Fruit fly (Drosophila melanogaster) whole organism, embryonic: ENCODE data around the gene CG5639.

Experiments
- Adf1 ChIP-seq: fragments of 200-800 bp; sonication (Bioruptor generic); IDR thresholded peaks from 2 replicates; pipeline ENCODE4 v1.3.6; 2022; ENCODE audit warnings: missing biosample characterization, missing genetic modification characterization
- CG11695 ChIP-seq: fragments of 200-800 bp; sonication (Bioruptor generic); IDR thresholded peaks from 3 replicates; pipeline ENCODE4 v1.3.6; 2022; ENCODE audit warnings: missing biosample characterization, missing genetic modification characterization
- CG12155 ChIP-seq: fragments of 200-800 bp; sonication (Bioruptor generic); optimal IDR thresholded peaks from 3 replicates; lab custom pipeline; 2016; ENCODE audit warnings: missing biosample characterization, missing genetic modification characterization
- CG12659 ChIP-seq: fragments of 200-800 bp; sonication (Bioruptor generic); optimal IDR thresholded peaks from 3 replicates; lab custom pipeline; 2017; ENCODE audit warnings: mild to moderate bottlenecking, missing biosample characterization, missing genetic modification reagents, missing genetic modification characterization
- CG14014 ChIP-seq: fragments of 200-800 bp; sonication (Bioruptor generic); IDR thresholded peaks from 2 replicates; pipeline ENCODE4 v1.3.6; 2022; ENCODE audit warnings: missing biosample characterization, missing genetic modification characterization
- CG1529 ChIP-seq: fragments of 200-800 bp; sonication (Bioruptor generic); optimal IDR thresholded peaks from 3 replicates; lab custom pipeline; 2018; ENCODE audit warnings: missing biosample characterization, missing genetic modification characterization
- CG18262 ChIP-seq: fragments of 200-800 bp; optimal IDR thresholded peaks from 3 replicates; lab custom pipeline; 2019; ENCODE audit warnings: missing biosample characterization, mild to moderate bottlenecking, missing genetic modification characterization, moderate library complexity
- CG2116 ChIP-seq: fragments of 200-800 bp; sonication (Bioruptor generic); optimal IDR thresholded peaks from 3 replicates; lab custom pipeline; 2018; ENCODE audit warnings: missing biosample characterization, mild to moderate bottlenecking, missing genetic modification characterization
- CG2120 ChIP-seq: fragments of 200-800 bp; sonication (Bioruptor generic); optimal IDR thresholded peaks from 3 replicates; lab custom pipeline; 2016; ENCODE audit warnings: missing biosample characterization, missing genetic modification characterization
- CG2129 ChIP-seq: fragments of 200-800 bp; sonication (Bioruptor generic); IDR thresholded peaks from 2 replicates; pipeline ENCODE4 v1.3.6; 2022; ENCODE audit warnings: missing biosample characterization, missing genetic modification characterization; ENCODE audit not compliant: partially characterized antibody
- CG2678 ChIP-seq: fragments of 200-800 bp; sonication (Bioruptor generic); optimal IDR thresholded peaks from 3 replicates; lab custom pipeline; 2019; ENCODE audit warnings: missing biosample characterization, mild to moderate bottlenecking, missing genetic modification characterization, moderate library complexity
- CG34422 ChIP-seq: fragments of 200-800 bp; sonication (Bioruptor generic); IDR thresholded peaks from 3 replicates; pipeline ENCODE4 v1.3.6; 2022; ENCODE audit warnings: missing biosample characterization, missing genetic modification characterization
- CG42726 ChIP-seq: fragments of 200-800 bp; sonication (Bioruptor generic); IDR thresholded peaks from 2 replicates; pipeline ENCODE4 v1.3.6; 2022; ENCODE audit warnings: missing biosample characterization, missing genetic modification characterization; ENCODE audit not compliant: partially characterized antibody
- CG43689 ChIP-seq: fragments of 200-800 bp; sonication (Bioruptor generic); IDR thresholded peaks from 2 replicates; pipeline ENCODE4 v1.3.6; 2022; ENCODE audit warnings: missing biosample characterization, missing genetic modification characterization
- CG4424 ChIP-seq: fragments of 200-800 bp; sonication (Bioruptor generic); optimal IDR thresholded peaks from 3 replicates; lab custom pipeline; 2016; ENCODE audit warnings: missing biosample characterization, missing genetic modification characterization
- CG6175 ChIP-seq: fragments of 200-800 bp; sonication (Bioruptor generic); IDR thresholded peaks from 3 replicates; pipeline ENCODE4 v1.3.6; 2022; ENCODE audit warnings: missing biosample characterization, missing genetic modification characterization
- CG6254 ChIP-seq: fragments of 200-800 bp; sonication (Bioruptor generic); optimal IDR thresholded peaks from 3 replicates; lab custom pipeline; 2017; ENCODE audit warnings: mild to moderate bottlenecking, missing biosample characterization, missing genetic modification reagents, missing genetic modification characterization
- CG7928 ChIP-seq: fragments of 200-800 bp; sonication (Bioruptor generic); optimal IDR thresholded peaks from 2 replicates; lab custom pipeline; 2017; ENCODE audit warnings: missing biosample characterization, mild to moderate bottlenecking, missing genetic modification characterization
- CG9609 ChIP-seq: fragments of 200-800 bp; sonication (Bioruptor generic); optimal IDR thresholded peaks from 3 replicates; lab custom pipeline; 2016; ENCODE audit warnings: missing biosample characterization, missing genetic modification characterization
- CTCF ChIP-seq: fragments of 200-800 bp; sonication (Bioruptor generic); optimal IDR thresholded peaks from 2 replicates; lab custom pipeline; 2017; ENCODE audit warnings: missing biosample characterization, mild to moderate bottlenecking, missing genetic modification characterization, moderate library complexity
- Camta ChIP-seq: fragments of 200-800 bp; sonication (Bioruptor generic); optimal IDR thresholded peaks from 2 replicates; lab custom pipeline; 2016; ENCODE audit warnings: missing biosample characterization, missing genetic modification characterization
- Dfd ChIP-seq, 2 experiments: fragments of >200 bp; optimal IDR thresholded peaks; 2 replicates each; lab custom pipeline; 2017; ENCODE audit warnings: missing biosample characterization in 2 of 2, missing genetic modification characterization in 2 of 2
- Dip2 ChIP-seq: fragments of 200-800 bp; sonication (Bioruptor generic); IDR thresholded peaks from 2 replicates; pipeline ENCODE4 v1.3.6; 2022; ENCODE audit warnings: missing biosample characterization, missing genetic modification characterization
- Dip3 ChIP-seq: fragments of 200-800 bp; sonication (Bioruptor generic); optimal IDR thresholded peaks from 3 replicates; lab custom pipeline; 2016; ENCODE audit warnings: missing biosample characterization, missing genetic modification characterization
- HLHmδ ChIP-seq: fragments of 200-800 bp; sonication (Bioruptor generic); optimal IDR thresholded peaks from 2 replicates; lab custom pipeline; 2018; ENCODE audit warnings: missing biosample characterization, mild to moderate bottlenecking, missing genetic modification characterization, moderate library complexity
- Hey ChIP-seq: fragments of 200-800 bp; sonication (Bioruptor generic); optimal IDR thresholded peaks from 3 replicates; lab custom pipeline; 2018; ENCODE audit warnings: missing biosample characterization, mild to moderate bottlenecking, missing genetic modification characterization
- Hr51 ChIP-seq, 2 experiments: fragments of 200-800 bp; sonication (Bioruptor generic); optimal IDR thresholded peaks; 2 replicates in 1 of 2; 3 replicates in 1 of 2; lab custom pipeline; 2016 to 2018; ENCODE audit warnings: missing biosample characterization in 2 of 2, missing genetic modification characterization in 2 of 2, mild to moderate bottlenecking in 1 of 2, moderate library complexity in 1 of 2
- Jarid2 ChIP-seq: fragments of 200-800 bp; sonication (Bioruptor generic); optimal IDR thresholded peaks from 3 replicates; lab custom pipeline; 2017; ENCODE audit warnings: mild to moderate bottlenecking, missing biosample characterization, missing genetic modification reagents, missing genetic modification characterization
- Max ChIP-seq: fragments of 200-800 bp; sonication (Bioruptor generic); optimal IDR thresholded peaks from 2 replicates; lab custom pipeline; 2016; ENCODE audit warnings: missing biosample characterization, mild to moderate bottlenecking, missing genetic modification characterization
- Xrp1 ChIP-seq: fragments of 200-800 bp; sonication (Bioruptor generic); IDR thresholded peaks from 2 replicates; pipeline ENCODE4 v1.3.6; 2022; ENCODE audit warnings: missing biosample characterization, missing genetic modification characterization
- aop ChIP-seq: fragments of 200-800 bp; sonication (Bioruptor generic); IDR thresholded peaks from 2 replicates; pipeline ENCODE4 v1.3.6; 2022; ENCODE audit warnings: missing biosample characterization, missing genetic modification characterization
- ato ChIP-seq: fragments of 200-800 bp; sonication (Bioruptor generic); IDR thresholded peaks from 2 replicates; pipeline ENCODE4 v1.3.6; 2022; ENCODE audit warnings: missing biosample characterization, missing genetic modification characterization; ENCODE audit not compliant: partially characterized antibody
- cg ChIP-seq: fragments of 200-800 bp; sonication (Bioruptor generic); optimal IDR thresholded peaks from 3 replicates; lab custom pipeline; 2019; ENCODE audit warnings: missing biosample characterization, mild to moderate bottlenecking, missing genetic modification characterization, moderate library complexity
- danr ChIP-seq: fragments of 200-800 bp; sonication (Bioruptor generic); IDR thresholded peaks from 2 replicates; pipeline ENCODE4 v1.3.6; 2022; ENCODE audit warnings: missing biosample characterization, missing genetic modification characterization
- en ChIP-seq: fragments of 200-800 bp; sonication (Bioruptor generic); optimal IDR thresholded peaks from 2 replicates; lab custom pipeline; 2016; ENCODE audit warnings: missing biosample characterization, missing genetic modification characterization
- ftz-f1 ChIP-seq: fragments of 200-800 bp; sonication (Bioruptor generic); optimal IDR thresholded peaks from 2 replicates; lab custom pipeline; 2016; ENCODE audit warnings: missing biosample characterization, missing genetic modification characterization
- gem ChIP-seq: fragments of 200-800 bp; sonication (Bioruptor generic); optimal IDR thresholded peaks from 2 replicates; lab custom pipeline; 2019; ENCODE audit warnings: missing biosample characterization, mild to moderate bottlenecking, missing genetic modification characterization, moderate library complexity
- gro ChIP-seq: fragments of 200-800 bp; sonication (Bioruptor generic); optimal IDR thresholded peaks from 2 replicates; lab custom pipeline; 2016; ENCODE audit warnings: missing biosample characterization, missing genetic modification characterization
- hkb ChIP-seq, 2 experiments: fragments of 200-800 bp in 1 of 2; fragments of >200 bp in 1 of 2; sonication (Bioruptor generic) in 1 of 2; IDR thresholded peaks in 1 of 2; optimal IDR thresholded peaks in 1 of 2; 2 replicates each; pipeline versions ENCODE4 v1.3.6 to Lab custom; 2017 to 2022; ENCODE audit warnings: missing biosample characterization in 1 of 2, missing genetic modification characterization in 1 of 2
- lab ChIP-seq: fragments of 200-800 bp; sonication (Bioruptor generic); optimal IDR thresholded peaks from 3 replicates; lab custom pipeline; 2017; ENCODE audit warnings: missing biosample characterization, missing genetic modification characterization, mild to moderate bottlenecking, moderate library complexity, missing genetic modification reagents
- org-1 ChIP-seq: fragments of 200-800 bp; sonication (Bioruptor generic); optimal IDR thresholded peaks from 2 replicates; lab custom pipeline; 2017; ENCODE audit warnings: missing biosample characterization, missing genetic modification characterization
- pan ChIP-seq, 4 experiments: fragments of >200 bp in 3 of 4; fragments of 200-800 bp in 1 of 4; sonication (Bioruptor generic) in 1 of 4; optimal IDR thresholded peaks in 3 of 4; IDR thresholded peaks in 1 of 4; 2 replicates each; pipeline versions ENCODE4 v1.3.6 to Lab custom; 2017 to 2022; ENCODE audit warnings: missing biosample characterization in 2 of 4, missing genetic modification characterization in 2 of 4, mixed read lengths in 1 of 4
- row ChIP-seq: fragments of 200-800 bp; sonication (Bioruptor generic); IDR thresholded peaks from 3 replicates; pipeline ENCODE4 v1.3.6; 2022; ENCODE audit warnings: missing biosample characterization, missing genetic modification characterization
- so ChIP-seq: fragments of 200-800 bp; sonication (Bioruptor generic); IDR thresholded peaks from 3 replicates; pipeline ENCODE4 v1.3.6; 2022; ENCODE audit warnings: missing biosample characterization, missing genetic modification characterization
- sr ChIP-seq: fragments of 200-800 bp; sonication (Bioruptor generic); IDR thresholded peaks from 3 replicates; pipeline ENCODE4 v1.3.6; 2022; ENCODE audit warnings: missing biosample characterization, missing genetic modification characterization
- tio ChIP-seq: fragments of 200-800 bp; sonication (Bioruptor generic); optimal IDR thresholded peaks from 2 replicates; lab custom pipeline; 2017; ENCODE audit warnings: missing biosample characterization, missing genetic modification characterization, inconsistent platforms
- yki ChIP-seq: fragments of >200 bp; optimal IDR thresholded peaks from 3 replicates; lab custom pipeline; 2018
- z ChIP-seq: fragments of 200-800 bp; sonication (Bioruptor generic); IDR thresholded peaks from 3 replicates; pipeline ENCODE4 v1.3.6; 2022; ENCODE audit warnings: missing biosample characterization, missing genetic modification characterization

Gene CG5639

dm6 chr3R:27609118-27610042 lies 13.4 kb upstream of the CG5639 start (continued):
- TF ChIP-seq CG6254 (GFP tag; lab: Kevin White, UChicago) = no peak
- TF ChIP-seq so = no peak; the same call in 2 of the 3 replicates
- TF ChIP-seq cg (GFP tag; lab: Kevin White, UChicago) = peak; percentile 49
- no peak for TF ChIP-seq HLHmδ (GFP tag; lab: Kevin White, UChicago)
- no peak for TF ChIP-seq Dip3 (GFP tag; lab: Kevin White, UChicago)
- 0 out of 3 replicates have a peak, but pooled peaks have one; percentile 14 for TF ChIP-seq CG34422 (GFP tag; lab: Robert Waterston, UW)
- peak; percentile 15 for TF ChIP-seq lab
- peak; percentile 58 for TF ChIP-seq ftz-f1 (GFP tag; lab: Kevin White, UChicago)
- no peak for TF ChIP-seq org-1 (GFP tag; lab: Kevin White, UChicago)
- no peak for TF ChIP-seq CG12659 (GFP tag; lab: Kevin White, UChicago)
- no peak for TF ChIP-seq pan (optimal IDR thresholded peaks at IDR 0.05; lab: Kevin White, UChicago)
- peak in 1 of 2 experiments; percentile 43 for TF ChIP-seq pan (GFP tag; optimal IDR thresholded peaks at IDR 0.05 in 1 of 2, IDR thresholded peaks at IDR 0.05 in 1 of 2)
- peak in 1 of 2 experiments; percentile 32 for TF ChIP-seq Hr51 (GFP tag; optimal IDR thresholded peaks at IDR 0.05; lab: Kevin White, UChicago)
- no peak for TF ChIP-seq Max (GFP tag; lab: Kevin White, UChicago)
- peak; percentile 12 for TF ChIP-seq gro (GFP tag; lab: Kevin White, UChicago)
- TF ChIP-seq CG14014 (GFP tag; lab: Robert Waterston, UW) = peak; percentile 20; the same call in 1 of the 2 replicates
- no peak for TF ChIP-seq Jarid2 (GFP tag; lab: Kevin White, UChicago)
- TF ChIP-seq Hey = no peak
- peak; percentile 93 for TF ChIP-seq Adf1 (GFP tag; lab: Robert Waterston, UW)
- no peak for TF ChIP-seq Dip2
- no peak for TF ChIP-seq CG7928
- no peak for TF ChIP-seq yki (lab: Kevin White, UChicago)
- TF ChIP-seq CG9609 (GFP tag; lab: Kevin White, UChicago) = no peak
- TF ChIP-seq en = no peak
- no peak for TF ChIP-seq CG18262
- TF ChIP-seq Xrp1 (GFP tag; lab: Robert Waterston, UW) = no peak
- peak; percentile 26 for TF ChIP-seq gem (tag; lab: Kevin White, UChicago)
- TF ChIP-seq row (GFP tag; lab: Robert Waterston, UW) = peak; percentile 42; the same call in 2 of the 3 replicates
- TF ChIP-seq aop (GFP tag; lab: Robert Waterston, UW) = no peak
- TF ChIP-seq ato (GFP tag; lab: Robert Waterston, UW) = no peak
- TF ChIP-seq Camta (GFP tag; lab: Kevin White, UChicago) = no peak
- TF ChIP-seq CTCF (GFP tag; lab: Kevin White, UChicago) = no peak
- TF ChIP-seq CG2120 (GFP tag; lab: Kevin White, UChicago) = peak; percentile 19
- no peak for TF ChIP-seq Dfd (GFP tag; optimal IDR thresholded peaks at IDR 0.05; lab: Kevin White, UChicago)
- no peak for TF ChIP-seq CG4424 (GFP tag; lab: Kevin White, UChicago)
- TF ChIP-seq CG12155 (GFP tag; lab: Kevin White, UChicago) = no peak
- TF ChIP-seq z (GFP tag; lab: Robert Waterston, UW) = no peak
- TF ChIP-seq CG1529 (GFP tag; lab: Kevin White, UChicago) = no peak
- TF ChIP-seq CG43689 (GFP tag; lab: Robert Waterston, UW) = no peak
- TF ChIP-seq hkb (optimal IDR thresholded peaks at IDR 0.05; lab: Kevin White, UChicago) = no peak
- peak; percentile 55 for TF ChIP-seq hkb (GFP tag; IDR thresholded peaks at IDR 0.05; lab: Robert Waterston, UW)
- TF ChIP-seq danr (GFP tag; lab: Robert Waterston, UW) = no peak
- peak; percentile 72; the same call in 1 of the 3 replicates for TF ChIP-seq CG6175 (GFP tag; lab: Robert Waterston, UW)
- no peak for TF ChIP-seq CG2129 (GFP tag; lab: Robert Waterston, UW)
- no peak for TF ChIP-seq CG42726 (GFP tag; lab: Robert Waterston, UW)
- TF ChIP-seq tio (GFP tag; lab: Kevin White, UChicago) = no peak
- peak; percentile 79; the same call in 2 of the 3 replicates for TF ChIP-seq sr (GFP tag; lab: Robert Waterston, UW)
- TF ChIP-seq CG2678 = peak; percentile 48
- TF ChIP-seq CG2116 (GFP tag; lab: Kevin White, UChicago) = no peak
- TF ChIP-seq CG11695 = no peak
